Fruit fly (Drosophila melanogaster) Kc167 (cell line): ENCODE results near the gene ghi.

Experiments
- Myc ChIP-seq: fragments of >200 bp; optimal IDR thresholded peaks from 2 replicates; lab custom pipeline; 2017; ENCODE audit warnings: missing external identifiers
- h ChIP-seq: fragments of >200 bp; optimal IDR thresholded peaks from 3 replicates; lab custom pipeline; 2018; ENCODE audit warnings: missing external identifiers
- insv ChIP-seq: fragments of >200 bp; optimal IDR thresholded peaks from 3 replicates; lab custom pipeline; 2018; ENCODE audit warnings: missing external identifiers
- psq ChIP-seq: fragments of >200 bp; optimal IDR thresholded peaks from 2 replicates; lab custom pipeline; 2017; ENCODE audit warnings: missing external identifiers
- ttk ChIP-seq: sonication (Bioruptor generic); optimal IDR thresholded peaks from 2 replicates; lab custom pipeline; 2017; ENCODE audit warnings: missing external identifiers

DNA sequence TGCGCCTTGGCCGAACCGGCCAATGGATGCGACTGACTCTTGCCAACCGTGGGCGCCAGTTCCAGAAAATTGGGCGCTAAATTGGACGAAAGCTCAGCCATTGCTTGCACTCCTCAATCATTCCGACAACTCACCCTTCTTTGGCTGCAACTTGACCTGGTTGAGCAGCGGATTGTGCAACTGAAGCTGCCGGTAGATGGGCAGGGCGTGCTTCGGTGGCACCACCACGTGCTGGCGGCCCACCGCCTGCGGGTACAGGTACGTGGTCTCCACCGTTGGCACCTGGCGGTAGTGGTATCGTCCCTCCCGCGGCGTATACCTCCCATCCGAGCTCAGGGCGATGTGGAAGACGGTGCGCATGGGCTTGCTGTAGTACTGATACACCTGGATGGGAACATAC is 38.8 kb downstream of the ghi start:
- TF ChIP-seq ttk (no peak), h (lab: Kevin White, UChicago) (no peak), psq (no peak), insv (lab: Kevin White, UChicago) (no peak), Myc (lab: Kevin White, UChicago) (no peak)
